5 worm cellular contexts compared by ENCODE assay signal in genomic region chrV:14620311-14620710, ce11.
TF ChIP-seq lines count a peak whose summit lies in the region.

No protein-coding gene starts in this region.

TF ChIP-seq in whole organism, L1 larva, 84 proteins besides CTCF, POLR2A, EP300 and RAD21:
- peak; percentile 53 for TF ChIP-seq lin-14 (GFP tag; optimal IDR thresholded peaks at IDR 0.05; lab: Kevin White, UChicago)
- TF ChIP-seq hlh-17 (GFP tag; optimal IDR thresholded peaks at IDR 0.05; lab: Kevin White, UChicago; ENCODE audit: borderline replicate concordance): no peak
- TF ChIP-seq fkh-10 (GFP tag; optimal IDR thresholded peaks at IDR 0.05; lab: Kevin White, UChicago): peak; percentile 80

TF ChIP-seq in whole organism, L3 larva, 47 proteins besides CTCF, POLR2A, EP300 and RAD21:
- TF ChIP-seq pqm-1 (tag; optimal IDR thresholded peaks at IDR 0.05; lab: Kevin White, UChicago) (no peak), fkh-10 (GFP tag; optimal IDR thresholded peaks at IDR 0.05; lab: Kevin White, UChicago) (peak; percentile 26), ztf-11 (tag; optimal IDR thresholded peaks at IDR 0.05; lab: Kevin White, UChicago) (no peak)

TF ChIP-seq in whole organism, L4 larva, 104 proteins besides CTCF, POLR2A, EP300 and RAD21:
- TF ChIP-seq rbr-2 (tag; optimal IDR thresholded peaks at IDR 0.05; lab: Kevin White, UChicago) (no peak), daf-12 (tag; optimal IDR thresholded peaks at IDR 0.05; lab: Kevin White, UChicago) (no peak), ZK546.5 (tag; optimal IDR thresholded peaks at IDR 0.05; lab: Kevin White, UChicago) (no peak), hmg-1.1 (GFP tag; IDR thresholded peaks at IDR 0.05; lab: Robert Waterston, UW) (no peak), nhr-11 (tag; optimal IDR thresholded peaks at IDR 0.05; lab: Kevin White, UChicago) (no peak), skn-1 (tag; optimal IDR thresholded peaks at IDR 0.05; lab: Kevin White, UChicago) (no peak), ceh-20 (GFP tag; IDR thresholded peaks at IDR 0.05; lab: Robert Waterston, UW) (no peak), gei-8 (GFP tag; optimal IDR thresholded peaks at IDR 0.05; lab: Kevin White, UChicago) (no peak), aha-1 (tag; lab: Kevin White, UChicago) (peak; percentile 3), unc-62 (GFP tag; optimal IDR thresholded peaks at IDR 0.05 in 1 of 2; lab: Kevin White, UChicago) (peak in 1 of 2 experiments; percentile 22), unc-62 (tag; optimal IDR thresholded peaks at IDR 0.05; lab: Kevin White, UChicago) (no peak), Y5F2A.4 (GFP tag; optimal IDR thresholded peaks at IDR 0.05; lab: Kevin White, UChicago) (no peak), mep-1 (tag; optimal IDR thresholded peaks at IDR 0.05; lab: Kevin White, UChicago) (no peak), sdz-12 (GFP tag; optimal IDR thresholded peaks at IDR 0.05; lab: Kevin White, UChicago) (no peak), php-3 (GFP tag; IDR thresholded peaks at IDR 0.05; lab: Robert Waterston, UW) (no peak), ceh-32 (tag; optimal IDR thresholded peaks at IDR 0.05; lab: Kevin White, UChicago; ENCODE audit: poor library complexity) (no peak), hif-1 (tag; optimal IDR thresholded peaks at IDR 0.05; lab: Kevin White, UChicago) (no peak), fkh-10 (GFP tag; optimal IDR thresholded peaks at IDR 0.05; lab: Kevin White, UChicago) (peak; percentile 82), nhr-25 (tag; optimal IDR thresholded peaks at IDR 0.05; lab: Kevin White, UChicago; ENCODE audit: borderline replicate concordance, insufficient read depth) (no peak), F49E8.2 (tag; optimal IDR thresholded peaks at IDR 0.05; lab: Kevin White, UChicago; ENCODE audit: borderline replicate concordance) (no peak), lin-1 (GFP tag; IDR thresholded peaks at IDR 0.05; lab: Robert Waterston, UW) (no peak), spr-1 (tag; optimal IDR thresholded peaks at IDR 0.05; lab: Kevin White, UChicago) (no peak), nhr-111 (GFP tag; optimal IDR thresholded peaks at IDR 0.05; lab: Kevin White, UChicago) (no peak), saeg-2 (GFP tag; IDR thresholded peaks at IDR 0.05; lab: Robert Waterston, UW) (no peak), zip-11 (GFP tag; IDR thresholded peaks at IDR 0.05; lab: Robert Waterston, UW) (no peak), nhr-76 (tag; optimal IDR thresholded peaks at IDR 0.05; lab: Kevin White, UChicago) (no peak), ces-1 (GFP tag; optimal IDR thresholded peaks at IDR 0.05; lab: Kevin White, UChicago) (peak; percentile 54)

TF ChIP-seq in whole organism, late embryonic, 69 proteins besides CTCF, POLR2A, EP300 and RAD21:
- peak; percentile 74 for TF ChIP-seq unc-42 (tag; optimal IDR thresholded peaks at IDR 0.05; lab: Kevin White, UChicago)
- no peak for TF ChIP-seq ref-2 (tag; optimal IDR thresholded peaks at IDR 0.05; lab: Kevin White, UChicago)

TF ChIP-seq in whole organism, mixed stage, embryonic, 35 proteins besides CTCF, POLR2A, EP300 and RAD21:
- no peak for TF ChIP-seq mab-5 (tag; optimal IDR thresholded peaks at IDR 0.05; lab: Kevin White, UChicago)
- peak; percentile 57 for TF ChIP-seq ces-1 (GFP tag; optimal IDR thresholded peaks at IDR 0.05; lab: Kevin White, UChicago)
- no peak for TF ChIP-seq ceh-83 (GFP tag; optimal IDR thresholded peaks at IDR 0.05; lab: Kevin White, UChicago)
- no peak for TF ChIP-seq mep-1 (tag; optimal IDR thresholded peaks at IDR 0.05; lab: Kevin White, UChicago)
- no peak for TF ChIP-seq zip-8 (tag; optimal IDR thresholded peaks at IDR 0.05; lab: Kevin White, UChicago)
- no peak for TF ChIP-seq elt-1 (tag; optimal IDR thresholded peaks at IDR 0.05; lab: Kevin White, UChicago; ENCODE audit: borderline replicate concordance, insufficient read depth)

Comparison
In these comparisons a context has a peak if more than half of its experiments do, and no peak if none do; other contexts are left out.
1. Of the 29 proteins assayed by ChIP-seq in both whole organism, L4 larva and whole organism, L1 larva: peak only in whole organism, L4 larva: aha-1 and ces-1; only in whole organism, L1 larva: none; in both: fkh-10; in neither: 25; mixed calls (peak in some experiments, not most) for 1.